Worm (Caenorhabditis elegans) whole organism, L1 larva: Measurements from ENCODE around the gene F16F9.4.
"Not testable (repeated sequence)": the region's sequence is repeated elsewhere in the genome, so short reads cannot be mapped to it uniquely, and the experiment has no call there.

Experiments
- C04F5.9 ChIP-seq: sonication (generic microtip); optimal IDR thresholded peaks from 2 replicates; lab custom pipeline; 2016; ENCODE audit warnings: missing genetic modification characterization, missing compliant biosample characterization
- blmp-1 ChIP-seq: fragments of 150-350 bp; optimal IDR thresholded peaks from 2 replicates; lab custom pipeline; 2014; ENCODE audit warnings: missing biosample characterization, missing genetic modification characterization
- dpl-1 ChIP-seq, 3 experiments: fragments of 150-350 bp in 2 of 3; sonication (generic microtip) in 1 of 3; optimal IDR thresholded peaks; 2 replicates each; lab custom pipeline; 2014 to 2017; ENCODE audit warnings: missing biosample characterization in 3 of 3, missing genetic modification characterization in 3 of 3, missing genetic modification reagents in 3 of 3
- efl-1 ChIP-seq, 4 experiments: fragments of 150-350 bp; optimal IDR thresholded peaks in 3 of 4; peaks in 1 of 4; 1 replicate in 1 of 4; 2 replicates in 3 of 4; lab custom pipeline; 2014; ENCODE audit warnings: missing biosample characterization in 2 of 4, missing genetic modification characterization in 2 of 4, missing genetic modification reagents in 2 of 4
- egl-27 ChIP-seq, 2 experiments: fragments of 150-350 bp in 1 of 2; sonication (generic microtip); optimal IDR thresholded peaks; 3 replicates each; lab custom pipeline; 2017 to 2018; ENCODE audit warnings: missing biosample characterization in 2 of 2, missing genetic modification characterization in 2 of 2, missing genetic modification reagents in 2 of 2
- elt-2 ChIP-seq: sonication (generic microtip); optimal IDR thresholded peaks from 2 replicates; lab custom pipeline; 2016; ENCODE audit warnings: missing genetic modification characterization, mild to moderate bottlenecking, inconsistent platforms, missing compliant biosample characterization, missing genetic modification reagents
- elt-3 ChIP-seq, 6 experiments: fragments of 150-350 bp in 1 of 6; sonication (generic microtip); optimal IDR thresholded peaks; 2 replicates each; lab custom pipeline; 2017 to 2018; ENCODE audit warnings: missing biosample characterization in 6 of 6, missing genetic modification characterization in 6 of 6, inconsistent platforms in 1 of 6
- ets-5 ChIP-seq: fragments of 200-800 bp; sonication (Bioruptor generic); IDR thresholded peaks from 2 replicates; pipeline ENCODE4 v1.3.6; 2022; ENCODE audit warnings: missing genetic modification characterization, missing compliant biosample characterization
- hlh-17 ChIP-seq: fragments of 200-800 bp; sonication (Bioruptor generic); optimal IDR thresholded peaks from 2 replicates; lab custom pipeline; 2018; ENCODE audit warnings: missing genetic modification characterization, mild to moderate bottlenecking, missing compliant biosample characterization, moderate library complexity, borderline replicate concordance
- hlh-4 ChIP-seq: sonication (generic microtip); optimal IDR thresholded peaks from 2 replicates; lab custom pipeline; 2016; ENCODE audit warnings: mild to moderate bottlenecking, missing genetic modification characterization, missing compliant biosample characterization
- lin-35 ChIP-seq, 2 experiments: fragments of 150-350 bp; optimal IDR thresholded peaks; 2 replicates each; lab custom pipeline; 2014; ENCODE audit warnings: missing biosample characterization in 2 of 2, missing genetic modification characterization in 2 of 2, missing genetic modification reagents in 2 of 2
- nhr-20 ChIP-seq: sonication (generic microtip); optimal IDR thresholded peaks from 2 replicates; lab custom pipeline; 2016; ENCODE audit warnings: mild to moderate bottlenecking, missing genetic modification characterization, missing compliant biosample characterization
- nhr-76 ChIP-seq: sonication (generic microtip); optimal IDR thresholded peaks from 2 replicates; lab custom pipeline; 2017; ENCODE audit warnings: missing biosample characterization, missing genetic modification characterization
- nhr-85 ChIP-seq: sonication (generic microtip); peaks from one replicate; lab custom pipeline; 2016; ENCODE audit warnings: missing genetic modification characterization, inconsistent platforms, missing compliant biosample characterization
- nhr-90 ChIP-seq: sonication (generic microtip); optimal IDR thresholded peaks from 2 replicates; lab custom pipeline; 2016; ENCODE audit warnings: mild to moderate bottlenecking, missing genetic modification characterization, missing compliant biosample characterization; ENCODE audit not compliant: poor library complexity
- pax-3 ChIP-seq: fragments of 200-800 bp; sonication (Bioruptor generic); optimal IDR thresholded peaks from 2 replicates; lab custom pipeline; 2018; ENCODE audit warnings: mild to moderate bottlenecking, missing genetic modification characterization, moderate library complexity, missing compliant biosample characterization
- pqm-1 ChIP-seq: sonication (generic microtip); optimal IDR thresholded peaks from 3 replicates; lab custom pipeline; 2017; ENCODE audit warnings: missing biosample characterization, missing genetic modification characterization
- rnt-1 ChIP-seq: sonication (generic microtip); optimal IDR thresholded peaks from 2 replicates; lab custom pipeline; 2016; ENCODE audit warnings: mild to moderate bottlenecking, missing genetic modification characterization, moderate library complexity, missing compliant biosample characterization
- snpc-4 ChIP-seq: fragments of 150-350 bp; optimal IDR thresholded peaks from 2 replicates; lab custom pipeline; 2014; ENCODE audit warnings: missing biosample characterization, missing genetic modification characterization
- sox-4 ChIP-seq: sonication (generic microtip); optimal IDR thresholded peaks from 2 replicates; lab custom pipeline; 2016; ENCODE audit warnings: missing genetic modification characterization, missing compliant biosample characterization
- sup-37 ChIP-seq: fragments of 200-800 bp; sonication (Bioruptor generic); optimal IDR thresholded peaks from 2 replicates; lab custom pipeline; 2018; ENCODE audit warnings: mild to moderate bottlenecking, missing genetic modification characterization, missing compliant biosample characterization
- unc-130 ChIP-seq: fragments of 150-350 bp; optimal IDR thresholded peaks from 2 replicates; lab custom pipeline; 2017; ENCODE audit warnings: missing biosample characterization, missing genetic modification characterization, inconsistent platforms
- unc-86 ChIP-seq: sonication (generic microtip); optimal IDR thresholded peaks from 2 replicates; lab custom pipeline; 2016; ENCODE audit warnings: missing genetic modification characterization, missing compliant biosample characterization
- vab-15 ChIP-seq: sonication (generic microtip); optimal IDR thresholded peaks from 2 replicates; lab custom pipeline; 2017; ENCODE audit warnings: missing genotype, mild to moderate bottlenecking, missing genetic modification characterization, missing compliant biosample characterization
- xbp-1 ChIP-seq: sonication (generic microtip); optimal IDR thresholded peaks from 2 replicates; lab custom pipeline; 2016; ENCODE audit warnings: missing genetic modification characterization, missing compliant biosample characterization
- ztf-11 ChIP-seq, 2 experiments: sonication (generic microtip); optimal IDR thresholded peaks; 2 replicates each; lab custom pipeline; 2016 to 2017; ENCODE audit warnings: missing genetic modification characterization in 2 of 2, missing biosample characterization in 1 of 2, missing compliant biosample characterization in 1 of 2

Gene F16F9.4

DNA sequence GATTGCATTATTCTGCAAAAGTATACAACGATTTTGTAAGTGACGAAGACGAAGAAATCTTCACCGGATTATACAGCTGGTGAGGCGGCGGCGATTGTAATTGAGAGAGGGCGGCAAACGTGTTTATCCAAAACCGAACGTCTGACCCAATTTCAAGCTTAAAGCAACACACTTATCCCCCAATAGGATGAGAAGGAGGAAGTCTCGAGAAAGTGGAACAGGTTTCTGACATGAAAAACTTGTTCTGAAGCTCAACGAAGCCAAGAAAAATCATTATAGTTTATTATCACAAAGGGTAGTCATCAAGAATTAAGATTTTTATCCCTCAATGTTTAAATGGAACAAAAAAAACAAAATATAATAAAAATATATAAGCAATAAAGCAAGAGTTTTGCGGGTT, 44.8 kb downstream of the F16F9.4 start, which contains the start of gene spp-13:
TSS of gene spp-13 (minus strand) at position 143 of the 400 bp plus-strand sequence.
- TF ChIP-seq egl-27 (tag; optimal IDR thresholded peaks at IDR 0.05; lab: Kevin White, UChicago) (no peak), blmp-1 (tag; lab: Kevin White, UChicago) (peak; percentile 56), pax-3 (no peak), elt-2 (no peak), unc-86 (tag; lab: Kevin White, UChicago) (no peak)

DNA sequence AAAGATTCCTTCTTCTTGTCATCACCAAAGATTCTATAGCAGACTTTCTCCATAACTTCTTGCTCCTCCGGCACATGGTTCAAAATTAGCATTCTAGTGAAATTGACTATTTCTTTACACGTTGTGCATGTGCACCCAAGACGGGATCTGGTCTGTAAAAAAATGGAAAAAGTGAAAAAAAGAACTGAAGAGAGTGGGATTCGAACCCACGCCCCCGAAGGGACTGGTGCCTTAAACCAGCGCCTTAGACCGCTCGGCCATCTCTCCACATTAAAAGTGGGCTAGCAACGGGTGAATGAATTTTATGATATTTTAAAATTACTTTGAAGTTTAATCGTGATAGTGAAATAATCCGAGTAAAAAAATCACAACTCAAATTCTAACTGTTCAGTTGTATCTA, 45.4 kb downstream of the F16F9.4 start:
- TF ChIP-seq elt-2 (no peak), hlh-4 (tag; lab: Kevin White, UChicago) (no peak), unc-130 (no peak), efl-1 (optimal IDR thresholded peaks at IDR 0.05; lab: Kevin White, UChicago) (no peak), efl-1 (GFP tag; optimal IDR thresholded peaks at IDR 0.05 in 1 of 2; lab: Kevin White, UChicago) (peak in 1 of 2 experiments; percentile 17), dpl-1 (GFP tag; optimal IDR thresholded peaks at IDR 0.05; lab: Kevin White, UChicago) (no peak), nhr-85 (tag; lab: Kevin White, UChicago) (peak; percentile 24), vab-15 (tag; lab: Kevin White, UChicago) (no peak), lin-35 (GFP tag; optimal IDR thresholded peaks at IDR 0.05; lab: Kevin White, UChicago) (peak in 1 of 2 experiments; percentile 7), ztf-11 (tag; optimal IDR thresholded peaks at IDR 0.05; lab: Kevin White, UChicago) (no peak), sup-37 (no peak)

DNA sequence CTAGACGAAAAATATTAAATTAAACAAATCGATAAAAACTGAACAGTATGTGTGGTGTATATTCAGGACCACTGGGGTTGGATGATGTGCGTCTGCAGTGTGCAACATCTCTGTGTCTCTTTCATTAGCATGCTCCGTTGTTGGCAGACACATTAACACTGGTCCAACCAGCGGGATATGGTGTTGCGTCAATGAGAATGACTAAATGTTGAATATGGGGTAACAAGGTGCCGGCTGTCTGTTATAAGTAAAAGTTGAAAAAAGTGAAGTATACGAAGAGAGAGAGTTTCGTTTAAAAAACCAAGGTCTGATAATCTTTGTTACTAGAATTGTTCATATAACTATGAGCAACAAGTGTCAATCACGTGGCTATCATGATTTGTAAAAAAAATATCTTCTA, 46.3 kb downstream of the F16F9.4 start, which contains the start of gene ced-8:
TSS of gene ced-8 (minus strand) at position 101 of the 400 bp plus-strand sequence.
- no peak for TF ChIP-seq rnt-1 (tag; lab: Kevin White, UChicago)
- TF ChIP-seq ets-5: no peak
- TF ChIP-seq nhr-90: no peak
- TF ChIP-seq hlh-4 (tag; lab: Kevin White, UChicago): no peak
- TF ChIP-seq blmp-1 (tag; lab: Kevin White, UChicago): no peak
- TF ChIP-seq vab-15 (tag; lab: Kevin White, UChicago): no peak
- TF ChIP-seq unc-86 (tag; lab: Kevin White, UChicago): no peak
- TF ChIP-seq nhr-76: no peak
- TF ChIP-seq xbp-1 (tag; lab: Kevin White, UChicago): no peak
- no peak for TF ChIP-seq C04F5.9 (tag; lab: Kevin White, UChicago)
- TF ChIP-seq, all 84 proteins: peak for 0

ce11 chrX:8413130-8413529, 50.0 kb downstream of the F16F9.4 start, which contains the start of gene F08F1.4:
Gene F08F1.4, plus strand, starts transcription at chrX:8413430.
- TF ChIP-seq ztf-11 (tag; optimal IDR thresholded peaks at IDR 0.05; lab: Kevin White, UChicago): no peak
- no peak for TF ChIP-seq lin-35 (GFP tag; optimal IDR thresholded peaks at IDR 0.05; lab: Kevin White, UChicago)
- TF ChIP-seq dpl-1 (GFP tag; optimal IDR thresholded peaks at IDR 0.05; lab: Kevin White, UChicago): no peak
- no peak for TF ChIP-seq hlh-17
- no peak for TF ChIP-seq sup-37
- no peak for TF ChIP-seq unc-130
- TF ChIP-seq nhr-20 (tag; lab: Kevin White, UChicago): no peak
- no peak for TF ChIP-seq sox-4 (tag; lab: Kevin White, UChicago)
- no peak for TF ChIP-seq snpc-4 (tag; lab: Kevin White, UChicago)
- TF ChIP-seq, all 84 proteins: peak for 0

DNA sequence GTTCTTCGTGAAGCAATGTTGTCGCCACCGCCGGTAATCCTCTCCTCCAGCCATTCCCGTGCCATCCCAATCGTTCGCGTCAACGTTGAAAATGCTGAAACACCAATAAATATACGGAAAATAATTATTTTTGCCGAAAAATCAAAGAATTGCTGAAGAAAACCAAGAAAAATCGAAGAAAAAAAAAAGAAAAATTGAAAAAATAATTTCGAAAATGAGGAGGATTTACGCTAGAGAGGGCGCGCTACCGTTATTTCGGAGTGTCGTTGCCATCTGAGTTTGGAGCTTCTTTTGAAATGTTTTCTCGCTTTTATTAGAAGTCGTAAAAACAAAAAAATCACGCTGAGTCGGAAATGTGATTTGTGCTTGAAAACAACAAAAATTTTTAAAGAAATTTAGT, 52.4 kb downstream of the F16F9.4 start, which contains the start of gene F08F1.9:
TSS of gene F08F1.9 (minus strand) at position 101 of the 400 bp plus-strand sequence.
- not testable (repeated sequence) for TF ChIP-seq elt-3 (tag; optimal IDR thresholded peaks at IDR 0.05; lab: Kevin White, UChicago); pqm-1; efl-1 (optimal IDR thresholded peaks at IDR 0.05; lab: Kevin White, UChicago); efl-1 (GFP tag; optimal IDR thresholded peaks at IDR 0.05 in 1 of 2; lab: Kevin White, UChicago)
- TF ChIP-seq, all 84 proteins: peak for 0; not testable (repeated sequence) for 84
